Worm (Caenorhabditis elegans): Measurements from ENCODE around the gene C55C3.4.

The C55C3.4 gene

ce11 chrIV:5632536-5632935 is 45.4 kb downstream of the C55C3.4 start:
- TF ChIP-seq mep-1 (tag; optimal IDR thresholded peaks at IDR 0.05) (no peak), Y116A8C.19 (tag; optimal IDR thresholded peaks at IDR 0.05; ENCODE audit: borderline replicate concordance) (no peak), mab-9 (GFP tag; IDR thresholded peaks at IDR 0.05) (no peak)

- no peak for TF ChIP-seq elt-2 (tag; optimal IDR thresholded peaks at IDR 0.05)
- no peak for TF ChIP-seq fos-1 (tag; optimal IDR thresholded peaks at IDR 0.05)
- no peak for TF ChIP-seq C04F5.9 (tag; optimal IDR thresholded peaks at IDR 0.05)
- TF ChIP-seq pqm-1 (tag; optimal IDR thresholded peaks at IDR 0.05), result no peak
- TF ChIP-seq vab-15 (tag; optimal IDR thresholded peaks at IDR 0.05), result no peak
- no peak for TF ChIP-seq fkh-4 (tag; optimal IDR thresholded peaks at IDR 0.05; ENCODE audit: borderline replicate concordance)
- no peak for TF ChIP-seq nhr-19 (GFP tag; conservative IDR thresholded peaks at IDR 0.05)
- no peak for TF ChIP-seq snpc-4 (tag; optimal IDR thresholded peaks at IDR 0.05)
- no peak for TF ChIP-seq tlp-1 (tag; optimal IDR thresholded peaks at IDR 0.05)
- TF ChIP-seq blmp-1 (tag; optimal IDR thresholded peaks at IDR 0.05), result no peak
- TF ChIP-seq lsy-2 (tag; optimal IDR thresholded peaks at IDR 0.05), result no peak
Observed at ce11 chrIV:5631628-5632027, 46.3 kb downstream of the C55C3.4 start, which contains the start of gene ttbk-8.2. Gene ttbk-8.2 (plus strand): TSS chrIV:5631928.

ce11 chrIV:5630156-5630555 is 47.8 kb downstream of the C55C3.4 start, which contains the start of gene srd-12:
Gene srd-12 (minus strand): TSS chrIV:5630256.
- TF ChIP-seq tbx-2 (tag; optimal IDR thresholded peaks at IDR 0.05) (no peak), nhr-19 (GFP tag; conservative IDR thresholded peaks at IDR 0.05) (no peak), hlh-17 (GFP tag; optimal IDR thresholded peaks at IDR 0.05; ENCODE audit: borderline replicate concordance) (no peak), tlp-1 (tag; optimal IDR thresholded peaks at IDR 0.05) (no peak), nhr-12 (tag; optimal IDR thresholded peaks at IDR 0.05) (no peak)

- TF ChIP-seq zag-1 (tag; optimal IDR thresholded peaks at IDR 0.05) (no peak), egl-13 (tag; optimal IDR thresholded peaks at IDR 0.05) (no peak), ama-1 (optimal IDR thresholded peaks at IDR 0.05) (no peak), fkh-4 (tag; optimal IDR thresholded peaks at IDR 0.05; ENCODE audit: borderline replicate concordance) (no peak), ces-1 (GFP tag; optimal IDR thresholded peaks at IDR 0.05) (no peak), pqm-1 (tag; optimal IDR thresholded peaks at IDR 0.05) (no peak), lin-14 (GFP tag; optimal IDR thresholded peaks at IDR 0.05) (no peak), mef-2 (tag; optimal IDR thresholded peaks at IDR 0.05) (no peak), nhr-76 (tag; optimal IDR thresholded peaks at IDR 0.05) (no peak), nhr-47 (tag; optimal IDR thresholded peaks at IDR 0.05) (no peak), unc-86 (tag; optimal IDR thresholded peaks at IDR 0.05) (no peak)
Observed at ce11 chrIV:5627056-5627455, 50.9 kb downstream of the C55C3.4 start, which contains the start of gene srsx-14. Gene srsx-14 (minus strand): TSS chrIV:5627156.

Data from whole organism, L1 larva.